Fruit fly (Drosophila melanogaster): ENCODE data around the gene Galk.

Galk gene

DNA sequence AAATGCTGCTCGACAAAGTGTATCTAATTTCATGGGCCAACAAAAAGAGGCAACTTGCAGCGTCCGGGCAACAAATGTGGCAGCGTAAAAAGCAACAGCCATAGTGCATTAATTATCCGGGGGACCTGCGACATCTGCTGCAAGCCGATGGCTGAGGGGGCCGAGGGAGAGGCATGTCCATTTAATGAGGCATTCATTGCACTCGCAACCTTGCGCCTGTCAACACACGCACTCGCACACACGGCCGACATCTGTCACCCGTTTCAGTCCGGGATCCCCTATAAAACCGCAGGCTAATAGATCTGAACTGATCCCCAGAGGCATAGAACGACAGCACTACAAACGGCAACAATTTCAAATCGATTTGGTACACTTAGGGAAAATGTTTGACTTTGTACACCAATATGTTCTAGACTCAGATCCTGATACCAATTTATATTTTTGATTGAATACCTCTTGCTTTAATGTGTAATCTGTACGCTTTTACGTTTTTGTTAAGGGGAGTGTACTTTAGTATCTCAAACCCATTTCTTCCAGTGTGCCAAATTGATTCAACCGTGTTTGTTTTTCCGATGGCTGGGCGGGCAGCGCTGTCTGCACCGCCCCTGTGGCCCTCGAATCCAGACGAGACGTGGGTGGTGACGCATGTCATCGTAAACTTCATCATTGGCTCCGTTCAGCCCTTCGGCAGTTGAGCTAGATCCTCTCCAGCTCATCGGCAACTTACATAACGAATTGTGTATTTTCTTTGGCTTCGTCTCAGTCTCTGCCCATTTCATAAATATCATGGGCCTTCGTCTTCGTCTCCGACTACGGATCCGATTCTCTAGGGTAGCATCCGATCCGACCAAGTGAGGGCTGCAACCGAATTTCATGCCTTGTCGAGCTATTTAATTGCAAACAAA is 25.8 kb upstream of the Galk start (continued):
- TF ChIP-seq CG32772 (GFP tag; IDR thresholded peaks at IDR 0.05), result peak; percentile 82
- peak; percentile 69 for TF ChIP-seq CG12236 (GFP tag; optimal IDR thresholded peaks at IDR 0.05)
- TF ChIP-seq CG14014 (GFP tag; IDR thresholded peaks at IDR 0.05), result peak; percentile 27; the same call in 1 of the 2 replicates
- no peak for TF ChIP-seq gsb (GFP tag; IDR thresholded peaks at IDR 0.05)
- peak; percentile 69 for TF ChIP-seq sob (GFP tag; IDR thresholded peaks at IDR 0.05)
- TF ChIP-seq Neu2 (GFP tag; optimal IDR thresholded peaks at IDR 0.05; ENCODE audit: borderline replicate concordance), result peak; percentile 49
- TF ChIP-seq so (GFP tag; IDR thresholded peaks at IDR 0.05), result no peak
- TF ChIP-seq CG30431 (GFP tag; optimal IDR thresholded peaks at IDR 0.05), result peak; percentile 71
- TF ChIP-seq CG2129 (GFP tag; IDR thresholded peaks at IDR 0.05; ENCODE audit: partially characterized antibody), result no peak
- peak; percentile 46 for TF ChIP-seq dm (GFP tag; optimal IDR thresholded peaks at IDR 0.05)
- TF ChIP-seq CG3163 (GFP tag; optimal IDR thresholded peaks at IDR 0.05), result peak; percentile 53
- TF ChIP-seq ATbp (GFP tag; optimal IDR thresholded peaks at IDR 0.05), result peak; percentile 57
- TF ChIP-seq CG30403 (GFP tag; optimal IDR thresholded peaks at IDR 0.05), result peak; percentile 66
- TF ChIP-seq Hmx (GFP tag; optimal IDR thresholded peaks at IDR 0.05), result peak; percentile 38
- peak; percentile 46 for TF ChIP-seq shn (GFP tag; optimal IDR thresholded peaks at IDR 0.05)
- TF ChIP-seq Sin3A (optimal IDR thresholded peaks at IDR 0.05), result no peak
- TF ChIP-seq E2f2 (GFP tag; IDR thresholded peaks at IDR 0.05), result peak; percentile 48; the same call in 1 of the 2 replicates
- peak; percentile 65 for TF ChIP-seq sqz (GFP tag; optimal IDR thresholded peaks at IDR 0.05)
- no peak for TF ChIP-seq CkIIα-i1 (GFP tag; IDR thresholded peaks at IDR 0.05)
- TF ChIP-seq CG4360 (GFP tag; IDR thresholded peaks at IDR 0.05), result no peak; the same call in 1 of the 2 replicates
- no peak for TF ChIP-seq CG3995 (GFP tag; optimal IDR thresholded peaks at IDR 0.05)
- TF ChIP-seq row (GFP tag; IDR thresholded peaks at IDR 0.05), result peak; percentile 87
- TF ChIP-seq Xbp1 (GFP tag; optimal IDR thresholded peaks at IDR 0.05), result peak; percentile 59
- TF ChIP-seq Mad (GFP tag; optimal IDR thresholded peaks at IDR 0.05), result peak; percentile 45
- TF ChIP-seq Dfd (GFP tag; optimal IDR thresholded peaks at IDR 0.05), result no peak
- no peak for TF ChIP-seq Dll (GFP tag; IDR thresholded peaks at IDR 0.05; ENCODE audit: partially characterized antibody)
- TF ChIP-seq CG15696 (tag; optimal IDR thresholded peaks at IDR 0.05), result peak; percentile 97
- TF ChIP-seq CG11247 (GFP tag; IDR thresholded peaks at IDR 0.05), result peak; percentile 71
- peak; percentile 76 for TF ChIP-seq Blimp-1 (GFP tag; optimal IDR thresholded peaks at IDR 0.05)
- 0 out of 2 replicates have a peak, but pooled peaks have one; percentile 20 for TF ChIP-seq MBD-R2 (GFP tag; IDR thresholded peaks at IDR 0.05)
- no peak for TF ChIP-seq zen2 (GFP tag; IDR thresholded peaks at IDR 0.05; ENCODE audit: partially characterized antibody)
- peak; percentile 68 for TF ChIP-seq NC2β (GFP tag; optimal IDR thresholded peaks at IDR 0.05)
- peak; percentile 66 for TF ChIP-seq CG1792 (GFP tag; optimal IDR thresholded peaks at IDR 0.05)
- TF ChIP-seq CG8388 (GFP tag; optimal IDR thresholded peaks at IDR 0.05), result peak; percentile 78
- TF ChIP-seq Max (GFP tag; optimal IDR thresholded peaks at IDR 0.05), result peak; percentile 63
- peak; percentile 67 for TF ChIP-seq CG5245 (GFP tag; optimal IDR thresholded peaks at IDR 0.05)
- peak; percentile 72 for TF ChIP-seq Spps (tag; optimal IDR thresholded peaks at IDR 0.05)
- TF ChIP-seq tll (GFP tag; optimal IDR thresholded peaks at IDR 0.05), result peak in 1 of 2 experiments; percentile 16
- peak; percentile 79 for TF ChIP-seq p53 (GFP tag; optimal IDR thresholded peaks at IDR 0.05)
- TF ChIP-seq CG6683 (GFP tag; optimal IDR thresholded peaks at IDR 0.05), result no peak
- no peak for TF ChIP-seq CrebB (tag; optimal IDR thresholded peaks at IDR 0.05)
- no peak for TF ChIP-seq Drgx (GFP tag; IDR thresholded peaks at IDR 0.05)
- peak; percentile 72 for TF ChIP-seq E2f1 (GFP tag; IDR thresholded peaks at IDR 0.05)
- TF ChIP-seq Bteb2 (GFP tag; optimal IDR thresholded peaks at IDR 0.05), result peak; percentile 2
- TF ChIP-seq CG7357 (GFP tag; IDR thresholded peaks at IDR 0.05), result peak; percentile 63; the same call in 1 of the 3 replicates
- TF ChIP-seq Bdp1 (GFP tag; optimal IDR thresholded peaks at IDR 0.05), result peak; percentile 32
- TF ChIP-seq dmrt99B (tag; optimal IDR thresholded peaks at IDR 0.05), result peak; percentile 73
- TF ChIP-seq Hey (tag; optimal IDR thresholded peaks at IDR 0.05), result no peak
- peak; percentile 68 for TF ChIP-seq grau (tag; optimal IDR thresholded peaks at IDR 0.05)
